Fruit fly (Drosophila melanogaster): ENCODE results near the gene lush.

lush gene

dm6 chr3L:19634788-19635448, 29.0 kb upstream of the lush start:
- TF ChIP-seq CG13424 (tag; optimal IDR thresholded peaks at IDR 0.05) = peak; percentile 63
- TF ChIP-seq zen (tag; optimal IDR thresholded peaks at IDR 0.05) = peak; percentile 65
- TF ChIP-seq Poxn (GFP tag; IDR thresholded peaks at IDR 0.05) = no peak
- TF ChIP-seq nmo (GFP tag; optimal IDR thresholded peaks at IDR 0.05) = peak; percentile 82
- no peak for TF ChIP-seq Lhr (GFP tag; optimal IDR thresholded peaks at IDR 0.05)
- TF ChIP-seq gsb-n (tag; optimal IDR thresholded peaks at IDR 0.05) = peak; percentile 83
- no peak for TF ChIP-seq CG16813 (GFP tag; IDR thresholded peaks at IDR 0.05; ENCODE audit: partially characterized antibody)
- peak; percentile 79 for TF ChIP-seq Fer2 (tag; optimal IDR thresholded peaks at IDR 0.05)
- TF ChIP-seq CG3838 (GFP tag; optimal IDR thresholded peaks at IDR 0.05) = no peak
- no peak; the same call in 1 of the 2 replicates for TF ChIP-seq ap (GFP tag; IDR thresholded peaks at IDR 0.05)
- peak; percentile 92 for TF ChIP-seq CG31441 (GFP tag; IDR thresholded peaks at IDR 0.05)
- TF ChIP-seq Dref (GFP tag; IDR thresholded peaks at IDR 0.05) = no peak
- TF ChIP-seq CG9817 (tag; optimal IDR thresholded peaks at IDR 0.05) = peak; percentile 49
- TF ChIP-seq CG4360 (GFP tag; IDR thresholded peaks at IDR 0.05) = peak; percentile 48
- no peak for TF ChIP-seq CG4617 (GFP tag; optimal IDR thresholded peaks at IDR 0.05; ENCODE audit: borderline replicate concordance)
- TF ChIP-seq CG17328 (GFP tag; IDR thresholded peaks at IDR 0.05) = peak; percentile 43; the same call in 1 of the 2 replicates
- no peak for TF ChIP-seq schlank (tag; optimal IDR thresholded peaks at IDR 0.05)
- TF ChIP-seq gce (GFP tag; IDR thresholded peaks at IDR 0.05) = peak; percentile 33; the same call in 1 of the 3 replicates
- TF ChIP-seq tap (tag; optimal IDR thresholded peaks at IDR 0.05) = peak; percentile 48
- TF ChIP-seq CG11085 (GFP tag; IDR thresholded peaks at IDR 0.05) = peak; percentile 67; the same call in 1 of the 2 replicates
- TF ChIP-seq CG8290 (GFP tag; optimal IDR thresholded peaks at IDR 0.05) = peak; percentile 26
- peak in 1 of 2 experiments; percentile 16 for TF ChIP-seq CG8290 (tag; optimal IDR thresholded peaks at IDR 0.05)
- no peak for TF ChIP-seq CG31388 (GFP tag; optimal IDR thresholded peaks at IDR 0.05)
- no peak for TF ChIP-seq CkIIα-i1 (GFP tag; IDR thresholded peaks at IDR 0.05)
- peak; percentile 84 for TF ChIP-seq CG18599 (GFP tag; optimal IDR thresholded peaks at IDR 0.05)
- TF ChIP-seq sr (GFP tag; IDR thresholded peaks at IDR 0.05) = no peak
- TF ChIP-seq Asciz (GFP tag; optimal IDR thresholded peaks at IDR 0.05) = peak; percentile 71
- TF ChIP-seq Deaf1 (tag; optimal IDR thresholded peaks at IDR 0.05) = peak; percentile 53
- peak; percentile 56 for TF ChIP-seq CG4820 (GFP tag; optimal IDR thresholded peaks at IDR 0.05)
- no peak for TF ChIP-seq run (tag; optimal IDR thresholded peaks at IDR 0.05)
- TF ChIP-seq CG18476 (GFP tag; optimal IDR thresholded peaks at IDR 0.05) = peak; percentile 35
- peak; percentile 67 for TF ChIP-seq sim (GFP tag; IDR thresholded peaks at IDR 0.05)
- TF ChIP-seq Trl (optimal IDR thresholded peaks at IDR 0.05) = no peak
- TF ChIP-seq Trl (GFP tag; optimal IDR thresholded peaks at IDR 0.05) = no peak
- no peak for TF ChIP-seq her (GFP tag; optimal IDR thresholded peaks at IDR 0.05)
- TF ChIP-seq NC2β (GFP tag; optimal IDR thresholded peaks at IDR 0.05) = no peak
- peak; percentile 18 for TF ChIP-seq CG13123 (GFP tag; optimal IDR thresholded peaks at IDR 0.05)
- no peak for TF ChIP-seq Ets97D (GFP tag; optimal IDR thresholded peaks at IDR 0.05)
- TF ChIP-seq CTCF (GFP tag; optimal IDR thresholded peaks at IDR 0.05) = no peak
- TF ChIP-seq Atf-2 (GFP tag; optimal IDR thresholded peaks at IDR 0.05) = no peak
- TF ChIP-seq CG2202 (tag; optimal IDR thresholded peaks at IDR 0.05) = no peak
- no peak for TF ChIP-seq CG15479 (GFP tag; optimal IDR thresholded peaks at IDR 0.05)
- peak; percentile 70; the same call in 2 of the 3 replicates for TF ChIP-seq Dbx (GFP tag; IDR thresholded peaks at IDR 0.05)
- no peak for TF ChIP-seq Kr (GFP tag; optimal IDR thresholded peaks at IDR 0.05)
- no peak for TF ChIP-seq cad (GFP tag; optimal IDR thresholded peaks at IDR 0.05)
- TF ChIP-seq CG9876 (GFP tag; optimal IDR thresholded peaks at IDR 0.05) = no peak
- TF ChIP-seq YL-1 (GFP tag; optimal IDR thresholded peaks at IDR 0.05) = peak; percentile 22
- TF ChIP-seq CG17802 (tag; optimal IDR thresholded peaks at IDR 0.05) = no peak
- peak; percentile 72; the same call in 1 of the 2 replicates for TF ChIP-seq sob (GFP tag; IDR thresholded peaks at IDR 0.05)
- TF ChIP-seq CG3281 (GFP tag; optimal IDR thresholded peaks at IDR 0.05) = peak; percentile 77
- TF ChIP-seq yki (optimal IDR thresholded peaks at IDR 0.05) = no peak
- TF ChIP-seq crol (GFP tag; IDR thresholded peaks at IDR 0.05) = peak; percentile 63
